Worm (Caenorhabditis elegans) whole organism, early embryonic: ENCODE results near the gene Y54G11A.19.

Experiments
- B0310.2 ChIP-seq: sonication (generic microtip); optimal IDR thresholded peaks from 2 replicates; lab custom pipeline; 2016; ENCODE audit warnings: mild to moderate bottlenecking, missing genetic modification characterization, missing compliant biosample characterization
- ama-1 ChIP-seq: fragments of 150-350 bp; optimal IDR thresholded peaks from 2 replicates; lab custom pipeline; 2014
- flt-1 ChIP-seq: fragments of 200-800 bp; sonication (Bioruptor generic); IDR thresholded peaks from 2 replicates; pipeline ENCODE4 v1.3.6; 2022; ENCODE audit warnings: missing genetic modification characterization, missing compliant biosample characterization
- hmbx-1 ChIP-seq: sonication (generic microtip); optimal IDR thresholded peaks from 2 replicates; lab custom pipeline; 2016; ENCODE audit warnings: mild to moderate bottlenecking, missing genetic modification characterization, missing compliant biosample characterization
- hmg-4 ChIP-seq: fragments of 200-800 bp; sonication (Bioruptor generic); optimal IDR thresholded peaks from 2 replicates; lab custom pipeline; 2018; ENCODE audit warnings: mild to moderate bottlenecking, missing genetic modification characterization, missing compliant biosample characterization
- hnd-1 ChIP-seq: sonication (generic microtip); optimal IDR thresholded peaks from 2 replicates; lab custom pipeline; 2016; ENCODE audit warnings: missing genetic modification characterization, missing compliant biosample characterization
- scrt-1 ChIP-seq: fragments of 200-800 bp; sonication (Bioruptor generic); IDR thresholded peaks from 2 replicates; pipeline ENCODE4 v1.3.6; 2022; ENCODE audit warnings: missing genetic modification characterization, missing compliant biosample characterization
- tra-4 ChIP-seq: sonication (generic microtip); optimal IDR thresholded peaks from 2 replicates; lab custom pipeline; 2017; ENCODE audit warnings: missing genetic modification characterization, missing compliant biosample characterization

DNA sequence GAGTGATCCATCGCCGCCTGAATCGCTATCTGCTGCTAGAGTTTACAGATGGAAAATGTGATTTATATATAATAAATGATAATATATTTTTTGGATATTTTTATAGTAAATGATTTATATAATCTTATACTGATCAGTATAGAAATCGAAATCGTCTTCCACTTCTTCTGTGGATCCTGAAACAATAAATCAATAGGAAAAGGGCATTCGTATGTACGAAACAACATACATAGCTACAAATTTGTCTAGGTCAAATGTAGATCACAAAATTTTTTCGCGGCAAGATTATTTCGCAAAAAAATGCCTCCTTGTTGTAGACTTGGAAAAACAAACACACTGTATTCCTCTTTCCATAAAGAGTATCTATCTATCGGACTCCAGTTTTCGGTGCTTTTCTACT, 42.6 kb downstream of the Y54G11A.19 start, which contains the start of gene Y48B6A.10:
- TF ChIP-seq ama-1 (lab: Kevin White, UChicago) (no peak), hnd-1 (tag; lab: Kevin White, UChicago) (no peak), hmg-4 (GFP tag; lab: Kevin White, UChicago) (no peak), hmbx-1 (tag; lab: Kevin White, UChicago) (no peak), tra-4 (no peak), scrt-1 (no peak), flt-1 (GFP tag; lab: Robert Waterston, UW) (no peak), B0310.2 (tag; lab: Kevin White, UChicago) (no peak)
